Fruit fly (Drosophila melanogaster): ENCODE data around the gene Pak3.

The Pak3 gene

dm6 chr3R:16468556-16468955 lies 14.9 kb upstream of the Pak3 start:
- TF ChIP-seq row (GFP tag; IDR thresholded peaks at IDR 0.05) (no peak), CG7786 (GFP tag; optimal IDR thresholded peaks at IDR 0.05) (no peak), tll (GFP tag; optimal IDR thresholded peaks at IDR 0.05) (peak in 1 of 2 experiments; percentile 29), exex (tag; optimal IDR thresholded peaks at IDR 0.05) (no peak), CG15696 (tag; optimal IDR thresholded peaks at IDR 0.05) (no peak), CG4282 (GFP tag; optimal IDR thresholded peaks at IDR 0.05) (no peak), CG8290 (GFP tag; optimal IDR thresholded peaks at IDR 0.05) (no peak), CG8290 (tag; optimal IDR thresholded peaks at IDR 0.05) (no peak), tio (GFP tag; optimal IDR thresholded peaks at IDR 0.05) (no peak), Elba2 (GFP tag; optimal IDR thresholded peaks at IDR 0.05) (peak; percentile 58), CG8359 (GFP tag; optimal IDR thresholded peaks at IDR 0.05; ENCODE audit: borderline replicate concordance) (no peak), twi (tag; optimal IDR thresholded peaks at IDR 0.05) (peak; percentile 81), CG10209 (GFP tag; optimal IDR thresholded peaks at IDR 0.05) (no peak), ci (GFP tag; IDR thresholded peaks at IDR 0.05) (no peak), cad (GFP tag; optimal IDR thresholded peaks at IDR 0.05) (peak; percentile 81), CG4360 (GFP tag; IDR thresholded peaks at IDR 0.05) (peak; percentile 69), ewg (GFP tag; optimal IDR thresholded peaks at IDR 0.05) (no peak), YL-1 (GFP tag; optimal IDR thresholded peaks at IDR 0.05) (no peak), disco-r (GFP tag; optimal IDR thresholded peaks at IDR 0.05) (no peak), CG9215 (GFP tag; IDR thresholded peaks at IDR 0.05) (no peak), Atf6 (GFP tag; IDR thresholded peaks at IDR 0.05) (no peak), fd64A (GFP tag; optimal IDR thresholded peaks at IDR 0.05) (no peak), pnt (GFP tag; optimal IDR thresholded peaks at IDR 0.05) (no peak), jigr1 (GFP tag; IDR thresholded peaks at IDR 0.05) (no peak), bsh (GFP tag; optimal IDR thresholded peaks at IDR 0.05) (no peak), CG31441 (GFP tag; IDR thresholded peaks at IDR 0.05) (no peak), CG9876 (GFP tag; optimal IDR thresholded peaks at IDR 0.05) (no peak), Six4 (GFP tag; optimal IDR thresholded peaks at IDR 0.05) (no peak), CG30020 (tag; optimal IDR thresholded peaks at IDR 0.05) (no peak), CG9609 (GFP tag; optimal IDR thresholded peaks at IDR 0.05) (no peak), CG16863 (GFP tag; optimal IDR thresholded peaks at IDR 0.05) (no peak)

- TF ChIP-seq nerfin-2 (GFP tag; IDR thresholded peaks at IDR 0.05; ENCODE audit: partially characterized antibody), result 0 out of 2 replicates have a peak, but pooled peaks have one; percentile 10
- peak; percentile 97 for TF ChIP-seq nerfin-1 (tag; optimal IDR thresholded peaks at IDR 0.05)
- TF ChIP-seq Ptx1 (GFP tag; IDR thresholded peaks at IDR 0.05), result no peak
- 0 out of 3 replicates have a peak, but pooled peaks have one; percentile 24 for TF ChIP-seq CG6791 (GFP tag; IDR thresholded peaks at IDR 0.05; ENCODE audit: partially characterized antibody)
- no peak for TF ChIP-seq CG2678 (tag; optimal IDR thresholded peaks at IDR 0.05)
- peak; percentile 98 for TF ChIP-seq onecut (GFP tag; IDR thresholded peaks at IDR 0.05)
- peak; percentile 42; the same call in 1 of the 2 replicates for TF ChIP-seq seq (GFP tag; IDR thresholded peaks at IDR 0.05)
Observed at dm6 chr3R:16456607-16457006, 3.0 kb upstream of the Pak3 start.

- TF ChIP-seq Opbp (GFP tag; IDR thresholded peaks at IDR 0.05; ENCODE audit: partially characterized antibody) (peak; percentile 54; the same call in 1 of the 3 replicates), CG7745 (tag; optimal IDR thresholded peaks at IDR 0.05) (no peak), nerfin-2 (GFP tag; IDR thresholded peaks at IDR 0.05; ENCODE audit: partially characterized antibody) (peak; percentile 46; the same call in 1 of the 2 replicates), bbx (GFP tag; IDR thresholded peaks at IDR 0.05; ENCODE audit: partially characterized antibody) (peak; percentile 65; the same call in 1 of the 2 replicates), CG17186 (GFP tag; optimal IDR thresholded peaks at IDR 0.05) (no peak), CG9797 (GFP tag; optimal IDR thresholded peaks at IDR 0.05) (peak; percentile 27), HLH4C (GFP tag; IDR thresholded peaks at IDR 0.05; ENCODE audit: partially characterized antibody) (peak; percentile 58), CG4617 (GFP tag; optimal IDR thresholded peaks at IDR 0.05; ENCODE audit: borderline replicate concordance) (peak; percentile 27), Bgb (GFP tag; IDR thresholded peaks at IDR 0.05; ENCODE audit: partially characterized antibody) (peak; percentile 40; the same call in 1 of the 2 replicates), lola (GFP tag; optimal IDR thresholded peaks at IDR 0.05) (no peak), Dll (GFP tag; IDR thresholded peaks at IDR 0.05; ENCODE audit: partially characterized antibody) (peak; percentile 58; the same call in 2 of the 4 replicates), MTF-1 (GFP tag; optimal IDR thresholded peaks at IDR 0.05; ENCODE audit: borderline replicate concordance) (no peak)
Observed at dm6 chr3R:16455875-16456274, 2.3 kb upstream of the Pak3 start, which contains the start of gene CG14883. Gene CG14883, plus strand, starts transcription at chr3R:16456052.
